Fruit fly (Drosophila melanogaster) Kc167 (cell line): Measurements from ENCODE around the gene CG8671.

ENCODE experiments used
- Myc ChIP-seq: fragments of >200 bp; optimal IDR thresholded peaks from 2 replicates; lab custom pipeline; 2017; ENCODE audit warnings: missing external identifiers
- insv ChIP-seq: fragments of >200 bp; optimal IDR thresholded peaks from 3 replicates; lab custom pipeline; 2018; ENCODE audit warnings: missing external identifiers

DNA sequence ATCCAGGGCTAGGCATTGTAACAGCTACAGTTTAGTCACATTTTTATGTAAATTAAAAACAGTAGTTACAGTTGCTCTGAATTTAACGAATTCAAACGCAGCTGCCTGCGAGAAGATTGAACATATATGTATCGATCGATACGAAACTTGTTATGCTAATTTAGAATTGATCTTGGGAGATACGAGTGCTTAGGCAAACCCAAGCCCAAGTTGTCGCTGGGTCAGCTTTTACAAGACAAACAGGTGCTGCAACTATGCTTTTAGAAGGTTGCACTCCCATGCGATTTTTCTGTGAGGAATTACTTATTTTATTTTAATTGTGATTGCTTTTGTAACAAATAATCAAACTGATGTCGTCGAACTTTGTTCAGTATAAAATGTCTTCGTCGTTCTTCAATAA lies 54.0 kb downstream of the CG8671 start:
- TF ChIP-seq insv: no peak
- no peak for TF ChIP-seq Myc
